Worm (Caenorhabditis elegans): ENCODE data around the gene Y32G9B.1.

Gene Y32G9B.1

ce11 chrV:1869682-1870081 is 39.8 kb upstream of the Y32G9B.1 start, which contains the start of gene T10B5.3:
Gene T10B5.3, minus strand, starts transcription at chrV:1869782.
- TF ChIP-seq rpc-1 (optimal IDR thresholded peaks at IDR 0.05) (no peak), rpc-1 (tag; optimal IDR thresholded peaks at IDR 0.05) (no peak), nhr-120 (GFP tag; IDR thresholded peaks at IDR 0.05) (no peak), ztf-25 (GFP tag; IDR thresholded peaks at IDR 0.05) (no peak), B0336.3 (GFP tag; IDR thresholded peaks at IDR 0.05) (no peak)

DNA sequence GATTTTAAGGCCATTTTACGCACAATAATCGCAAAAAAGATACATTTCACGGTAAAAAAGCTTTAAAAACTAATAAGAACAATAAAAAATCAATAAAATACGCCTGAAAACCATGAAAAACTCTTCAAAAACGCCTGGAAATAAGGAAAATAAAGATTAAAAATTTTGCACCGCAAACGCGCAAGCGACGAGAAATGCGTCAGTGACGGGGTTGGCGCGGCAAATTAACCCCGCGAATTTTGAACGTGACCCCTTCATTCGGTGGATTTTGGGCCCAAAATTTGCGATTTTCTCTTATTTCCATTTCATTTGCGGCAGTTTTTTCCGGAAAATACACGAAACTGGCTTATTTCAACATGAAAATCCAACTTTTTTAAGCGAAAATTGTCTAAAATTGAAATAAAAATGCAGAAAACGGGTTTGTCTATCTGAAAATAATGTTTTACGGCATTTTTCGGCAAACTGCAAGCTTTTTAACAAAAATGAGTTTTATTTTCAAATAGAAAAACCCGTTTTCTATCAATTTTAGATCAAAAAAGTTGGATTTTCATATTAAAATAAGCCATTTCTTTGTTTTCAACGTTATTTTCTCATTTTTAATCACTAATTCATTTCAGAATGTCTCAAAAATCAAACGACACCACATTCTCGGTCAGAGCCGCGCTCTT is 38.9 kb upstream of the Y32G9B.1 start, which contains the start of gene knl-3:
TSS of gene knl-3 (plus strand) at position 618 of the 668 bp plus-strand sequence.
- TF ChIP-seq ekl-4 (GFP tag; IDR thresholded peaks at IDR 0.05) (peak; percentile 95), F55B11.4 (tag; optimal IDR thresholded peaks at IDR 0.05; ENCODE audit: borderline replicate concordance, insufficient read depth) (no peak), ceh-58 (GFP tag; IDR thresholded peaks at IDR 0.05) (no peak), snpc-1.1 (tag; optimal IDR thresholded peaks at IDR 0.05; ENCODE audit: insufficient read depth) (peak; percentile 61), F23B12.7 (tag; optimal IDR thresholded peaks at IDR 0.05; ENCODE audit: insufficient read depth) (peak; percentile 96), nfya-2 (GFP tag; IDR thresholded peaks at IDR 0.05) (no peak), dpl-1 (GFP tag; optimal IDR thresholded peaks at IDR 0.05) (peak; percentile 98), T07F8.4 (tag; optimal IDR thresholded peaks at IDR 0.05) (no peak), tbp1 (GFP tag; optimal IDR thresholded peaks at IDR 0.05) (peak; percentile 72), B0261.1 (tag; optimal IDR thresholded peaks at IDR 0.05) (peak; percentile 26), snpc-3.4 (tag; optimal IDR thresholded peaks at IDR 0.05) (peak; percentile 96), F33H1.4 (GFP tag; IDR thresholded peaks at IDR 0.05) (peak; percentile 84), pbrm-1 (GFP tag; IDR thresholded peaks at IDR 0.05) (peak; percentile 93), F57C9.4 (tag; optimal IDR thresholded peaks at IDR 0.05) (no peak), snpc-1.3 (tag; optimal IDR thresholded peaks at IDR 0.05; ENCODE audit: insufficient read depth) (peak; percentile 82), ztf-3 (GFP tag; optimal IDR thresholded peaks at IDR 0.05) (no peak), madf-6 (GFP tag; IDR thresholded peaks at IDR 0.05) (peak; percentile 98), somi-1 (GFP tag; optimal IDR thresholded peaks at IDR 0.05) (peak; percentile 35), nfya-1 (tag; optimal IDR thresholded peaks at IDR 0.05; ENCODE audit: borderline replicate concordance, insufficient read depth) (no peak), attf-3 (GFP tag; conservative IDR thresholded peaks at IDR 0.05) (peak; percentile 73), let-526 (GFP tag; IDR thresholded peaks at IDR 0.05) (peak; percentile 41; the same call in 1 of the 2 replicates), ztf-25 (GFP tag; IDR thresholded peaks at IDR 0.05) (no peak), cebp-1 (GFP tag; IDR thresholded peaks at IDR 0.05) (no peak), cebp-1 (tag; optimal IDR thresholded peaks at IDR 0.05) (peak; percentile 88), fkh-3 (tag; optimal IDR thresholded peaks at IDR 0.05) (no peak), bed-1 (GFP tag; IDR thresholded peaks at IDR 0.05) (no peak), chd-7 (tag; optimal IDR thresholded peaks at IDR 0.05) (peak; percentile 73), tlf-1 (GFP tag; optimal IDR thresholded peaks at IDR 0.05) (peak; percentile 92), aptf-3 (GFP tag; IDR thresholded peaks at IDR 0.05) (0 out of 2 replicates have a peak, but pooled peaks have one; percentile 47), B0336.3 (GFP tag; IDR thresholded peaks at IDR 0.05) (peak; percentile 97), D2030.7 (GFP tag; IDR thresholded peaks at IDR 0.05) (peak; percentile 95), Y67H2A.10 (GFP tag; conservative IDR thresholded peaks at IDR 0.05) (peak; percentile 75), dox-1 (GFP tag; IDR thresholded peaks at IDR 0.05) (peak; percentile 97), nhr-80 (tag; optimal IDR thresholded peaks at IDR 0.05) (peak; percentile 42), lin-35 (GFP tag; optimal IDR thresholded peaks at IDR 0.05) (peak; percentile 88 to 94 (median 94)), let-607 (tag; optimal IDR thresholded peaks at IDR 0.05) (peak; percentile 32 to 37), mcd-1 (GFP tag; IDR thresholded peaks at IDR 0.05) (peak; percentile 96), mes-4 (tag; optimal IDR thresholded peaks at IDR 0.05) (peak; percentile 7), nhr-120 (GFP tag; IDR thresholded peaks at IDR 0.05) (no peak), him-1 (tag; optimal IDR thresholded peaks at IDR 0.05) (peak; percentile 68), akir-1 (GFP tag; optimal IDR thresholded peaks at IDR 0.05) (no peak), repo-1 (tag; optimal IDR thresholded peaks at IDR 0.05) (peak; percentile 72), F22D6.2 (tag; optimal IDR thresholded peaks at IDR 0.05) (no peak)

Measured in whole organism, young adult.